Fruit fly (Drosophila melanogaster) whole organism, embryonic: ENCODE measurements around the gene CG1889.

Experiments used
- Adf1 ChIP-seq: fragments of 200-800 bp; sonication (Bioruptor generic); IDR thresholded peaks from 2 replicates; pipeline ENCODE4 v1.3.6; 2022; ENCODE audit warnings: missing biosample characterization, missing genetic modification characterization
- Asciz ChIP-seq: fragments of 200-800 bp; sonication (Bioruptor generic); optimal IDR thresholded peaks from 2 replicates; lab custom pipeline; 2017; ENCODE audit warnings: missing biosample characterization, mild to moderate bottlenecking, missing genetic modification characterization, missing genetic modification reagents
- CG10366 ChIP-seq: fragments of 200-800 bp; sonication (Bioruptor generic); IDR thresholded peaks from 2 replicates; pipeline ENCODE4 v1.3.6; 2022; ENCODE audit warnings: missing biosample characterization, missing genetic modification characterization
- CG11696 ChIP-seq: fragments of 200-800 bp; sonication (Bioruptor generic); IDR thresholded peaks from 2 replicates; pipeline ENCODE4 v1.3.6; 2022; ENCODE audit warnings: missing biosample characterization, missing genetic modification characterization
- CG12769 ChIP-seq: fragments of 200-800 bp; sonication (Bioruptor generic); optimal IDR thresholded peaks from 2 replicates; lab custom pipeline; 2019; ENCODE audit warnings: missing biosample characterization, mild to moderate bottlenecking, missing genetic modification characterization, moderate library complexity
- CG13123 ChIP-seq: fragments of 200-800 bp; sonication (Bioruptor generic); optimal IDR thresholded peaks from 2 replicates; lab custom pipeline; 2016; ENCODE audit warnings: missing biosample characterization, missing genetic modification characterization
- CG13287 ChIP-seq: fragments of 200-800 bp; sonication (Bioruptor generic); IDR thresholded peaks from 2 replicates; pipeline ENCODE4 v1.3.6; 2022; ENCODE audit warnings: missing biosample characterization, missing genetic modification characterization; ENCODE audit not compliant: partially characterized antibody
- CG13424 ChIP-seq: fragments of 200-800 bp; sonication (Bioruptor generic); optimal IDR thresholded peaks from 2 replicates; lab custom pipeline; 2019; ENCODE audit warnings: missing biosample characterization, mild to moderate bottlenecking, missing genetic modification characterization, moderate library complexity
- CG15073 ChIP-seq: fragments of 200-800 bp; sonication (Bioruptor generic); optimal IDR thresholded peaks from 2 replicates; lab custom pipeline; 2016; ENCODE audit warnings: missing biosample characterization, missing genetic modification characterization
- CG16815 ChIP-seq: fragments of 200-800 bp; sonication (Bioruptor generic); optimal IDR thresholded peaks from 3 replicates; lab custom pipeline; 2017; ENCODE audit warnings: missing biosample characterization, mild to moderate bottlenecking, missing genetic modification characterization
- CG2120 ChIP-seq: fragments of 200-800 bp; sonication (Bioruptor generic); optimal IDR thresholded peaks from 3 replicates; lab custom pipeline; 2016; ENCODE audit warnings: missing biosample characterization, missing genetic modification characterization
- CG2678 ChIP-seq: fragments of 200-800 bp; sonication (Bioruptor generic); optimal IDR thresholded peaks from 3 replicates; lab custom pipeline; 2019; ENCODE audit warnings: missing biosample characterization, mild to moderate bottlenecking, missing genetic modification characterization, moderate library complexity
- CG30403 ChIP-seq: fragments of 200-800 bp; sonication (Bioruptor generic); optimal IDR thresholded peaks from 3 replicates; lab custom pipeline; 2016; ENCODE audit warnings: missing biosample characterization, missing genetic modification characterization
- CG34376 ChIP-seq: fragments of 200-800 bp; sonication (Bioruptor generic); optimal IDR thresholded peaks from 2 replicates; lab custom pipeline; 2018; ENCODE audit warnings: missing biosample characterization, mild to moderate bottlenecking, missing genetic modification characterization
- CG4282 ChIP-seq: fragments of 200-800 bp; sonication (Bioruptor generic); optimal IDR thresholded peaks from 2 replicates; lab custom pipeline; 2016; ENCODE audit warnings: missing biosample characterization, missing genetic modification characterization
- CG5245 ChIP-seq: fragments of 200-800 bp; sonication (Bioruptor generic); optimal IDR thresholded peaks from 3 replicates; lab custom pipeline; 2016; ENCODE audit warnings: missing biosample characterization, missing genetic modification characterization
- CG6765 ChIP-seq: fragments of 200-800 bp; sonication (Bioruptor generic); optimal IDR thresholded peaks from 3 replicates; lab custom pipeline; 2017; ENCODE audit warnings: missing biosample characterization, mild to moderate bottlenecking, missing genetic modification characterization
- CG7963 ChIP-seq: fragments of 200-800 bp; sonication (Bioruptor generic); IDR thresholded peaks from 3 replicates; pipeline ENCODE4 v1.3.6; 2022; ENCODE audit warnings: missing biosample characterization, missing genetic modification characterization; ENCODE audit not compliant: partially characterized antibody
- CG9609 ChIP-seq: fragments of 200-800 bp; sonication (Bioruptor generic); optimal IDR thresholded peaks from 3 replicates; lab custom pipeline; 2016; ENCODE audit warnings: missing biosample characterization, missing genetic modification characterization
- CTCF ChIP-seq: fragments of 200-800 bp; sonication (Bioruptor generic); optimal IDR thresholded peaks from 2 replicates; lab custom pipeline; 2017; ENCODE audit warnings: missing biosample characterization, mild to moderate bottlenecking, missing genetic modification characterization, moderate library complexity
- Dbx ChIP-seq: fragments of 200-800 bp; sonication (Bioruptor generic); IDR thresholded peaks from 3 replicates; pipeline ENCODE4 v1.3.6; 2022; ENCODE audit warnings: missing biosample characterization, missing genetic modification characterization
- Dek ChIP-seq: fragments of 200-800 bp; sonication (Bioruptor generic); optimal IDR thresholded peaks from 3 replicates; lab custom pipeline; 2019; ENCODE audit warnings: missing biosample characterization, mild to moderate bottlenecking, missing genetic modification characterization, moderate library complexity
- E2f2 ChIP-seq: fragments of 200-800 bp; sonication (Bioruptor generic); IDR thresholded peaks from 2 replicates; pipeline ENCODE4 v1.3.6; 2022; ENCODE audit warnings: missing biosample characterization, missing genetic modification characterization
- Hr51 ChIP-seq, 2 experiments: fragments of 200-800 bp; sonication (Bioruptor generic); optimal IDR thresholded peaks; 2 replicates in 1 of 2; 3 replicates in 1 of 2; lab custom pipeline; 2016 to 2018; ENCODE audit warnings: missing biosample characterization in 2 of 2, missing genetic modification characterization in 2 of 2, mild to moderate bottlenecking in 1 of 2, moderate library complexity in 1 of 2
- MESR4 ChIP-seq: fragments of 200-800 bp; sonication (Bioruptor generic); optimal IDR thresholded peaks from 2 replicates; lab custom pipeline; 2018; ENCODE audit warnings: missing biosample characterization, mild to moderate bottlenecking, missing genetic modification characterization, moderate library complexity
- Mes4 ChIP-seq: fragments of 200-800 bp; sonication (Bioruptor generic); optimal IDR thresholded peaks from 2 replicates; lab custom pipeline; 2016; ENCODE audit warnings: missing biosample characterization, missing genetic modification characterization
- Six4 ChIP-seq: fragments of 200-800 bp; sonication (Bioruptor generic); optimal IDR thresholded peaks from 2 replicates; lab custom pipeline; 2016; ENCODE audit warnings: missing biosample characterization, missing genetic modification characterization
- Sox102F ChIP-seq: fragments of 200-800 bp; sonication (Bioruptor generic); optimal IDR thresholded peaks from 2 replicates; lab custom pipeline; 2018; ENCODE audit warnings: missing biosample characterization, mild to moderate bottlenecking, missing genetic modification characterization, moderate library complexity
- ab ChIP-seq: fragments of 200-800 bp; sonication (Bioruptor generic); optimal IDR thresholded peaks from 2 replicates; lab custom pipeline; 2016; ENCODE audit warnings: missing biosample characterization, missing genetic modification characterization
- aop ChIP-seq: fragments of 200-800 bp; sonication (Bioruptor generic); IDR thresholded peaks from 2 replicates; pipeline ENCODE4 v1.3.6; 2022; ENCODE audit warnings: missing biosample characterization, missing genetic modification characterization
- ase ChIP-seq: fragments of 200-800 bp; sonication (Bioruptor generic); IDR thresholded peaks from 3 replicates; pipeline ENCODE4 v1.3.6; 2022; ENCODE audit warnings: missing biosample characterization, missing genetic modification characterization
- bcd ChIP-seq: fragments of 200-800 bp; sonication (Bioruptor generic); optimal IDR thresholded peaks from 2 replicates; lab custom pipeline; 2017; ENCODE audit warnings: missing biosample characterization, mild to moderate bottlenecking, missing genetic modification characterization
- btn ChIP-seq: fragments of 200-800 bp; sonication (Bioruptor generic); optimal IDR thresholded peaks from 2 replicates; lab custom pipeline; 2016; ENCODE audit warnings: missing biosample characterization, missing genetic modification characterization
- chif ChIP-seq, 2 experiments: fragments of 200-800 bp; sonication (Bioruptor generic); optimal IDR thresholded peaks; 3 replicates each; lab custom pipeline; 2016; ENCODE audit warnings: missing biosample characterization in 2 of 2, missing genetic modification characterization in 2 of 2
- corto ChIP-seq: fragments of 200-800 bp; sonication (Bioruptor generic); optimal IDR thresholded peaks from 2 replicates; lab custom pipeline; 2016; ENCODE audit warnings: missing biosample characterization, mild to moderate bottlenecking, missing genetic modification characterization, moderate library complexity
- gem ChIP-seq: fragments of 200-800 bp; sonication (Bioruptor generic); optimal IDR thresholded peaks from 2 replicates; lab custom pipeline; 2019; ENCODE audit warnings: missing biosample characterization, mild to moderate bottlenecking, missing genetic modification characterization, moderate library complexity
- hkb ChIP-seq, 2 experiments: fragments of 200-800 bp in 1 of 2; fragments of >200 bp in 1 of 2; sonication (Bioruptor generic) in 1 of 2; IDR thresholded peaks in 1 of 2; optimal IDR thresholded peaks in 1 of 2; 2 replicates each; pipeline versions ENCODE4 v1.3.6 to Lab custom; 2017 to 2022; ENCODE audit warnings: missing biosample characterization in 1 of 2, missing genetic modification characterization in 1 of 2
- lola ChIP-seq, 3 experiments: fragments of >200 bp in 2 of 3; fragments of 200-800 bp in 1 of 3; sonication (Bioruptor generic) in 1 of 3; optimal IDR thresholded peaks; 2 replicates each; lab custom pipeline; 2017 to 2019; ENCODE audit warnings: missing biosample characterization in 3 of 3, missing genetic modification characterization in 3 of 3, mild to moderate bottlenecking in 1 of 3, moderate library complexity in 1 of 3
- mam ChIP-seq: fragments of 200-800 bp; sonication (Bioruptor generic); optimal IDR thresholded peaks from 3 replicates; lab custom pipeline; 2016; ENCODE audit warnings: missing biosample characterization, missing genetic modification characterization
- nom ChIP-seq: fragments of 200-800 bp; sonication (Bioruptor generic); optimal IDR thresholded peaks from 2 replicates; lab custom pipeline; 2017; ENCODE audit warnings: missing biosample characterization, missing genetic modification characterization, mild to moderate bottlenecking, moderate library complexity, missing genetic modification reagents
- otp ChIP-seq: fragments of 200-800 bp; sonication (Bioruptor generic); IDR thresholded peaks from 3 replicates; pipeline ENCODE4, ENCODE4 v1.3.6; 2022; ENCODE audit warnings: missing biosample characterization, missing genetic modification characterization
- ranshi ChIP-seq: fragments of 200-800 bp; sonication (Bioruptor generic); IDR thresholded peaks from 2 replicates; pipeline ENCODE4 v1.3.6; 2022; ENCODE audit warnings: missing biosample characterization, missing genetic modification characterization
- repo ChIP-seq: fragments of 200-800 bp; sonication (Bioruptor generic); optimal IDR thresholded peaks from 2 replicates; lab custom pipeline; 2016; ENCODE audit warnings: missing biosample characterization, missing genetic modification characterization
- seq ChIP-seq: fragments of 200-800 bp; sonication (Bioruptor generic); IDR thresholded peaks from 2 replicates; pipeline ENCODE4 v1.3.6; 2022; ENCODE audit warnings: missing biosample characterization, missing genetic modification characterization
- sima ChIP-seq: fragments of 200-800 bp; sonication (Bioruptor generic); optimal IDR thresholded peaks from 2 replicates; lab custom pipeline; 2016; ENCODE audit warnings: missing biosample characterization, missing genetic modification characterization
- slbo ChIP-seq: fragments of 200-800 bp; sonication (Bioruptor generic); IDR thresholded peaks from 2 replicates; pipeline ENCODE4 v1.3.6; 2022; ENCODE audit warnings: missing biosample characterization, missing genetic modification characterization
- tin ChIP-seq: fragments of 200-800 bp; sonication (Bioruptor generic); optimal IDR thresholded peaks from 3 replicates; lab custom pipeline; 2016; ENCODE audit warnings: missing biosample characterization, missing genetic modification characterization
- unpg ChIP-seq: fragments of 200-800 bp; sonication (Bioruptor generic); optimal IDR thresholded peaks from 3 replicates; lab custom pipeline; 2018; ENCODE audit warnings: missing biosample characterization, mild to moderate bottlenecking, missing genetic modification characterization, moderate library complexity
- vvl ChIP-seq: fragments of 200-800 bp; sonication (Bioruptor generic); IDR thresholded peaks from 2 replicates; pipeline ENCODE4 v1.3.6; 2022; ENCODE audit warnings: missing biosample characterization, missing genetic modification characterization

The CG1889 gene

dm6 chrX:9993427-9994218 is 28.6 kb downstream of the CG1889 start (continued):
- peak; percentile 12; the same call in 1 of the 2 replicates for TF ChIP-seq CG10366 (GFP tag; lab: Robert Waterston, UW)
- no peak for TF ChIP-seq Mes4 (GFP tag; lab: Kevin White, UChicago)
- TF ChIP-seq repo (GFP tag; lab: Kevin White, UChicago): no peak
- peak; percentile 29 for TF ChIP-seq hkb (optimal IDR thresholded peaks at IDR 0.05; lab: Kevin White, UChicago)
- no peak for TF ChIP-seq hkb (GFP tag; IDR thresholded peaks at IDR 0.05; lab: Robert Waterston, UW)
- TF ChIP-seq sima: no peak
- TF ChIP-seq Dek (tag; lab: Kevin White, UChicago): no peak
- TF ChIP-seq CG13424 (tag; lab: Kevin White, UChicago): peak; percentile 12
- TF ChIP-seq CG9609: no peak
- peak; percentile 57 for TF ChIP-seq nom (GFP tag; lab: Kevin White, UChicago)
- TF ChIP-seq Sox102F (GFP tag; lab: Kevin White, UChicago): peak; percentile 63
- no peak for TF ChIP-seq CG34376 (GFP tag; lab: Kevin White, UChicago)
- no peak for TF ChIP-seq CG12769
- no peak for TF ChIP-seq CG6765 (GFP tag; lab: Kevin White, UChicago)
- peak in 1 of 2 experiments; percentile 16 for TF ChIP-seq Hr51 (GFP tag; optimal IDR thresholded peaks at IDR 0.05; lab: Kevin White, UChicago)
- TF ChIP-seq slbo: peak; percentile 68
- TF ChIP-seq CG15073: no peak
- no peak for TF ChIP-seq chif (GFP tag; optimal IDR thresholded peaks at IDR 0.05; lab: Kevin White, UChicago)
- no peak for TF ChIP-seq CG16815 (GFP tag; lab: Kevin White, UChicago)
- TF ChIP-seq ranshi (GFP tag; lab: Robert Waterston, UW): peak; percentile 23; the same call in 1 of the 2 replicates
- TF ChIP-seq corto (GFP tag; lab: Kevin White, UChicago): no peak
- peak; percentile 7 for TF ChIP-seq unpg (GFP tag; lab: Kevin White, UChicago)
- TF ChIP-seq CG4282 (GFP tag; lab: Kevin White, UChicago): no peak
- peak; percentile 12 for TF ChIP-seq mam (GFP tag; lab: Kevin White, UChicago)
- TF ChIP-seq CG11696 (GFP tag; lab: Robert Waterston, UW): no peak
- no peak for TF ChIP-seq Dbx (GFP tag; lab: Robert Waterston, UW)
- TF ChIP-seq CG5245 (GFP tag; lab: Kevin White, UChicago): no peak
- TF ChIP-seq CG30403 (GFP tag; lab: Kevin White, UChicago): peak; percentile 4
- no peak for TF ChIP-seq Six4
- TF ChIP-seq CG7963 (GFP tag; lab: Robert Waterston, UW): no peak
- no peak for TF ChIP-seq otp (GFP tag; lab: Robert Waterston, UW)
- TF ChIP-seq CG13287 (GFP tag; lab: Robert Waterston, UW): no peak
- TF ChIP-seq btn (GFP tag; lab: Kevin White, UChicago): no peak
- no peak for TF ChIP-seq CG13123 (GFP tag; lab: Kevin White, UChicago)
- TF ChIP-seq CG2678 (tag; lab: Kevin White, UChicago): peak; percentile 35
- TF ChIP-seq ase (GFP tag; lab: Robert Waterston, UW): 0 out of 3 replicates have a peak, but pooled peaks have one; percentile 15
- no peak for TF ChIP-seq MESR4
- TF ChIP-seq CTCF: no peak
- no peak for TF ChIP-seq vvl (GFP tag; lab: Robert Waterston, UW)
- TF ChIP-seq tin (GFP tag; lab: Kevin White, UChicago): no peak
- 0 out of 2 replicates have a peak, but pooled peaks have one; percentile 11 for TF ChIP-seq seq
- peak; percentile 41 for TF ChIP-seq gem (tag; lab: Kevin White, UChicago)
- TF ChIP-seq ab: no peak
- no peak for TF ChIP-seq lola (GFP tag; optimal IDR thresholded peaks at IDR 0.05; lab: Kevin White, UChicago)
- TF ChIP-seq aop (GFP tag; lab: Robert Waterston, UW): no peak
- TF ChIP-seq bcd (GFP tag; lab: Kevin White, UChicago): no peak
- peak; percentile 47 for TF ChIP-seq CG2120
- no peak for TF ChIP-seq Asciz (GFP tag; lab: Kevin White, UChicago)
- no peak for TF ChIP-seq E2f2
- no peak for TF ChIP-seq Adf1 (GFP tag; lab: Robert Waterston, UW)
